Fruit fly (Drosophila melanogaster): Measurements from ENCODE around the gene CG42540.

- no peak for TF ChIP-seq CG33017 (tag; optimal IDR thresholded peaks at IDR 0.05)
- no peak for TF ChIP-seq bab1 (GFP tag; optimal IDR thresholded peaks at IDR 0.05)
- no peak for TF ChIP-seq CG7101 (tag; optimal IDR thresholded peaks at IDR 0.05)
- no peak for TF ChIP-seq Crg-1 (GFP tag; optimal IDR thresholded peaks at IDR 0.05)
- TF ChIP-seq cnc (optimal IDR thresholded peaks at IDR 0.05) = no peak
These were observed 12.7 kb upstream of the CG42540 start for dm6 chr3L:4543034-4543806.

All from whole organism, adult.